Worm (Caenorhabditis elegans) whole organism, L3 larva: Measurements from ENCODE around the gene bus-1.

ENCODE experiments used
- ceh-82 ChIP-seq: fragments of 150-350 bp; optimal IDR thresholded peaks from 2 replicates; lab custom pipeline; 2014; ENCODE audit warnings: missing biosample characterization, missing genetic modification characterization
- ceh-9 ChIP-seq: sonication (generic microtip); optimal IDR thresholded peaks from 2 replicates; lab custom pipeline; 2018; ENCODE audit warnings: missing biosample characterization, missing genetic modification characterization
- elt-1 ChIP-seq: fragments of 150-350 bp; optimal IDR thresholded peaks from 2 replicates; lab custom pipeline; 2014; ENCODE audit warnings: missing biosample characterization, missing genetic modification characterization
- eor-1 ChIP-seq, 2 experiments: fragments of 150-350 bp; optimal IDR thresholded peaks; 2 replicates each; lab custom pipeline; 2014 to 2018; ENCODE audit warnings: missing biosample characterization in 2 of 2, missing genetic modification characterization in 2 of 2
- hmg-11 ChIP-seq: sonication (generic microtip); optimal IDR thresholded peaks from 2 replicates; lab custom pipeline; 2016; ENCODE audit warnings: missing genetic modification characterization, missing compliant biosample characterization
- jun-1 ChIP-seq: fragments of 150-350 bp; optimal IDR thresholded peaks from 2 replicates; lab custom pipeline; 2014; ENCODE audit warnings: missing biosample characterization, missing genetic modification reagents, missing genetic modification characterization
- lin-15B ChIP-seq: fragments of 150-350 bp; optimal IDR thresholded peaks from 2 replicates; lab custom pipeline; 2014; ENCODE audit warnings: missing biosample characterization, missing genetic modification characterization
- lin-39 ChIP-seq: fragments of 150-350 bp; optimal IDR thresholded peaks from 2 replicates; lab custom pipeline; 2018; ENCODE audit warnings: missing biosample characterization, missing genetic modification reagents, missing genetic modification characterization
- nfya-1 ChIP-seq: sonication (generic microtip); optimal IDR thresholded peaks from 2 replicates; lab custom pipeline; 2017; ENCODE audit warnings: missing genetic modification characterization, mild to moderate bottlenecking, missing compliant biosample characterization, antibody characterized with exemption, moderate library complexity; ENCODE audit not compliant: insufficient read depth
- nhr-12 ChIP-seq: fragments of 150-350 bp; optimal IDR thresholded peaks from 2 replicates; lab custom pipeline; 2014; ENCODE audit warnings: missing biosample characterization, missing genetic modification characterization
- nhr-77 ChIP-seq: fragments of 150-350 bp; optimal IDR thresholded peaks from 2 replicates; lab custom pipeline; 2014; ENCODE audit warnings: missing biosample characterization, missing genetic modification characterization
- tbx-2 ChIP-seq: sonication (generic microtip); optimal IDR thresholded peaks from 2 replicates; lab custom pipeline; 2016; ENCODE audit warnings: mild to moderate bottlenecking, missing genetic modification characterization, missing compliant biosample characterization
- zag-1 ChIP-seq: fragments of 150-350 bp; optimal IDR thresholded peaks from 2 replicates; lab custom pipeline; 2014; ENCODE audit warnings: missing biosample characterization, missing genetic modification characterization

ce11 chrV:9003291-9003690, 21.3 kb downstream of the bus-1 start, which contains the start of gene srx-1:
- TF ChIP-seq lin-15B (tag; lab: Kevin White, UChicago), result no peak
- no peak for TF ChIP-seq nhr-77 (tag; lab: Kevin White, UChicago)
- TF ChIP-seq jun-1, result no peak
- TF ChIP-seq elt-1 (tag; lab: Kevin White, UChicago), result no peak
- no peak for TF ChIP-seq hmg-11
- TF ChIP-seq ceh-9 (tag; lab: Kevin White, UChicago), result no peak
- no peak for TF ChIP-seq lin-39 (tag; lab: Kevin White, UChicago)
- TF ChIP-seq tbx-2 (tag; lab: Kevin White, UChicago), result no peak
- TF ChIP-seq nfya-1 (tag; lab: Kevin White, UChicago), result no peak
- TF ChIP-seq zag-1 (tag; lab: Kevin White, UChicago), result no peak
- TF ChIP-seq nhr-12 (tag; lab: Kevin White, UChicago), result no peak
- TF ChIP-seq eor-1 (tag; optimal IDR thresholded peaks at IDR 0.05; lab: Kevin White, UChicago), result no peak
- no peak for TF ChIP-seq ceh-82 (tag; lab: Kevin White, UChicago)
